Fruit fly (Drosophila melanogaster): ENCODE data around the gene Pka-R1.

Pka-R1 gene

dm6 chr3L:20830361-20830760, 14.4 kb downstream of the Pka-R1 start:
- no peak for TF ChIP-seq Mio (GFP tag; optimal IDR thresholded peaks at IDR 0.05)
- TF ChIP-seq dmrt93B (GFP tag; optimal IDR thresholded peaks at IDR 0.05): no peak
- TF ChIP-seq Dfd (GFP tag; optimal IDR thresholded peaks at IDR 0.05): no peak
- TF ChIP-seq Myc (optimal IDR thresholded peaks at IDR 0.05): no peak
- no peak for TF ChIP-seq Jra (GFP tag; optimal IDR thresholded peaks at IDR 0.05)
- no peak for TF ChIP-seq fru (GFP tag; optimal IDR thresholded peaks at IDR 0.05)
- no peak for TF ChIP-seq rgr (GFP tag; optimal IDR thresholded peaks at IDR 0.05)

dm6 chr3L:20834150-20834549, 18.2 kb downstream of the Pka-R1 start:
- no peak for TF ChIP-seq dl (GFP tag; optimal IDR thresholded peaks at IDR 0.05; ENCODE audit: insufficient read depth in 1 of 2, partially characterized antibody in 2 of 2)

- TF ChIP-seq fru (GFP tag; optimal IDR thresholded peaks at IDR 0.05): no peak
- TF ChIP-seq Hnf4 (GFP tag; optimal IDR thresholded peaks at IDR 0.05): no peak
- no peak for TF ChIP-seq Hr78 (GFP tag; optimal IDR thresholded peaks at IDR 0.05)
- no peak for TF ChIP-seq rgr (GFP tag; optimal IDR thresholded peaks at IDR 0.05)
- no peak for TF ChIP-seq Myc (optimal IDR thresholded peaks at IDR 0.05)
- TF ChIP-seq woc (GFP tag; optimal IDR thresholded peaks at IDR 0.05): no peak
- no peak for TF ChIP-seq Abd-B (GFP tag; optimal IDR thresholded peaks at IDR 0.05)
- no peak for TF ChIP-seq Hr83 (GFP tag; optimal IDR thresholded peaks at IDR 0.05; ENCODE audit: poor library complexity, severe bottlenecking)
- TF ChIP-seq dmrt93B (GFP tag; optimal IDR thresholded peaks at IDR 0.05): no peak
- TF ChIP-seq Sp1 (GFP tag; optimal IDR thresholded peaks at IDR 0.05): no peak
Measured at dm6 chr3L:20835882-20836281, 20.0 kb downstream of the Pka-R1 start, which contains the start of gene CG3288. Gene CG3288, plus strand, starts transcription at chr3L:20836182.

- TF ChIP-seq Hr83 (GFP tag; optimal IDR thresholded peaks at IDR 0.05; ENCODE audit: poor library complexity, severe bottlenecking) (peak; percentile 26), Dif (GFP tag; optimal IDR thresholded peaks at IDR 0.05; ENCODE audit: partially characterized antibody) (no peak), h (GFP tag; optimal IDR thresholded peaks at IDR 0.05) (peak; percentile 48), br (GFP tag; optimal IDR thresholded peaks at IDR 0.05) (peak; percentile 41), tai (GFP tag; optimal IDR thresholded peaks at IDR 0.05) (peak; percentile 50), CG9705 (GFP tag; optimal IDR thresholded peaks at IDR 0.05) (no peak), psq (GFP tag; optimal IDR thresholded peaks at IDR 0.05) (peak; percentile 35), ey (GFP tag; optimal IDR thresholded peaks at IDR 0.05) (peak; percentile 61), CrebA (GFP tag; optimal IDR thresholded peaks at IDR 0.05; ENCODE audit: borderline replicate concordance) (no peak), Vsx2 (GFP tag; optimal IDR thresholded peaks at IDR 0.05; ENCODE audit: partially characterized antibody) (peak; percentile 49), Myc (optimal IDR thresholded peaks at IDR 0.05) (no peak), HLH106 (tag; optimal IDR thresholded peaks at IDR 0.05) (peak; percentile 50), usp (GFP tag; optimal IDR thresholded peaks at IDR 0.05) (no peak), Rel (GFP tag; optimal IDR thresholded peaks at IDR 0.05) (no peak), Rel (tag; optimal IDR thresholded peaks at IDR 0.05) (no peak), fru (GFP tag; optimal IDR thresholded peaks at IDR 0.05) (peak; percentile 52), woc (GFP tag; optimal IDR thresholded peaks at IDR 0.05) (no peak), rgr (GFP tag; optimal IDR thresholded peaks at IDR 0.05) (peak; percentile 27), Hr78 (GFP tag; optimal IDR thresholded peaks at IDR 0.05) (no peak), Sp1 (GFP tag; optimal IDR thresholded peaks at IDR 0.05) (peak; percentile 24), dmrt93B (GFP tag; optimal IDR thresholded peaks at IDR 0.05) (peak; percentile 39), OdsH (GFP tag; optimal IDR thresholded peaks at IDR 0.05) (peak; percentile 63), sv (GFP tag; optimal IDR thresholded peaks at IDR 0.05) (no peak), Mio (GFP tag; optimal IDR thresholded peaks at IDR 0.05) (no peak), N (GFP tag; optimal IDR thresholded peaks at IDR 0.05) (no peak), foxo (GFP tag; optimal IDR thresholded peaks at IDR 0.05) (peak in 1 of 2 experiments; percentile 74)
Measured at dm6 chr3L:20837040-20837830, 21.3 kb downstream of the Pka-R1 start, which contains the start of gene CG13255. Gene CG13255, plus strand, starts transcription at chr3L:20837488.

dm6 chr3L:20837831-20838301, 21.9 kb downstream of the Pka-R1 start:
- no peak for TF ChIP-seq brk (GFP tag; optimal IDR thresholded peaks at IDR 0.05)
- no peak for TF ChIP-seq tai (GFP tag; optimal IDR thresholded peaks at IDR 0.05)
- TF ChIP-seq lola (GFP tag; optimal IDR thresholded peaks at IDR 0.05): no peak
- TF ChIP-seq Hnf4 (GFP tag; optimal IDR thresholded peaks at IDR 0.05): no peak
- TF ChIP-seq h (GFP tag; optimal IDR thresholded peaks at IDR 0.05): no peak
- TF ChIP-seq foxo (GFP tag; optimal IDR thresholded peaks at IDR 0.05): no peak
- no peak for TF ChIP-seq Jra (GFP tag; optimal IDR thresholded peaks at IDR 0.05)
- TF ChIP-seq Dif (GFP tag; optimal IDR thresholded peaks at IDR 0.05; ENCODE audit: partially characterized antibody): no peak
